Worm (Caenorhabditis elegans) whole organism, young adult: ENCODE results near the gene madf-4.

Experiments
- F23B12.7 ChIP-seq: sonication (generic microtip); optimal IDR thresholded peaks from 2 replicates; lab custom pipeline; 2017; ENCODE audit warnings: missing genetic modification characterization, mild to moderate bottlenecking, missing compliant biosample characterization, antibody characterized with exemption, moderate library complexity; ENCODE audit not compliant: insufficient read depth
- F37B4.10 ChIP-seq: fragments of 200-800 bp; sonication (Bioruptor generic); IDR thresholded peaks from 2 replicates; pipeline ENCODE4 v1.3.6; 2022; ENCODE audit warnings: missing genetic modification characterization, missing compliant biosample characterization
- F39B2.1 ChIP-seq: fragments of 200-800 bp; sonication (Bioruptor generic); IDR thresholded peaks from 2 replicates; pipeline ENCODE4 v1.3.6; 2022; ENCODE audit warnings: missing genetic modification reagents, missing genetic modification characterization, missing compliant biosample characterization
- T26A5.8 ChIP-seq: sonication (generic microtip); optimal IDR thresholded peaks from 2 replicates; lab custom pipeline; 2016; ENCODE audit warnings: missing genetic modification characterization, missing compliant biosample characterization
- akir-1 ChIP-seq: fragments of 200-800 bp; sonication (Bioruptor generic); optimal IDR thresholded peaks from 2 replicates; lab custom pipeline; 2018; ENCODE audit warnings: mild to moderate bottlenecking, missing genetic modification characterization, moderate library complexity, missing compliant biosample characterization
- atf-7 ChIP-seq: sonication (generic microtip); optimal IDR thresholded peaks from 2 replicates; lab custom pipeline; 2017; ENCODE audit warnings: mild to moderate bottlenecking, missing genetic modification characterization, missing compliant biosample characterization
- attf-5 ChIP-seq: fragments of 200-800 bp; sonication (Bioruptor generic); optimal IDR thresholded peaks from 2 replicates; lab custom pipeline; 2018; ENCODE audit warnings: mild to moderate bottlenecking, missing genetic modification characterization, missing compliant biosample characterization
- ceh-27 ChIP-seq: fragments of 200-800 bp; sonication (Bioruptor generic); optimal IDR thresholded peaks from 2 replicates; lab custom pipeline; 2018; ENCODE audit warnings: mild to moderate bottlenecking, missing genetic modification characterization, moderate library complexity, missing compliant biosample characterization
- ceh-58 ChIP-seq: fragments of 200-800 bp; sonication (Bioruptor generic); IDR thresholded peaks from 2 replicates; pipeline ENCODE4 v1.3.6; 2022; ENCODE audit warnings: missing genetic modification characterization, missing compliant biosample characterization
- ceh-91 ChIP-seq: fragments of 200-800 bp; sonication (Bioruptor generic); IDR thresholded peaks from 2 replicates; pipeline ENCODE4 v1.3.6; 2022; ENCODE audit warnings: missing genetic modification reagents, missing genetic modification characterization, missing compliant biosample characterization
- dox-1 ChIP-seq: fragments of 200-800 bp; sonication (Bioruptor generic); IDR thresholded peaks from 2 replicates; pipeline ENCODE4 v1.3.6; 2022; ENCODE audit warnings: missing genetic modification reagents, missing genetic modification characterization, missing compliant biosample characterization
- dpl-1 ChIP-seq: fragments of 150-350 bp; optimal IDR thresholded peaks from 2 replicates; lab custom pipeline; 2014; ENCODE audit warnings: missing biosample characterization, missing genetic modification reagents, missing genetic modification characterization
- ekl-4 ChIP-seq: fragments of 200-800 bp; sonication (Bioruptor generic); IDR thresholded peaks from 2 replicates; pipeline ENCODE4 v1.3.6; 2022; ENCODE audit warnings: missing genetic modification reagents, missing genetic modification characterization, missing compliant biosample characterization
- ets-4 ChIP-seq: fragments of 200-800 bp; sonication (Bioruptor generic); optimal IDR thresholded peaks from 2 replicates; lab custom pipeline; 2018; ENCODE audit warnings: mild to moderate bottlenecking, missing genetic modification characterization, missing compliant biosample characterization
- gei-17 ChIP-seq: fragments of 200-800 bp; sonication (Bioruptor generic); optimal IDR thresholded peaks from 2 replicates; lab custom pipeline; 2018; ENCODE audit warnings: mild to moderate bottlenecking, missing genetic modification characterization, missing compliant biosample characterization
- him-1 ChIP-seq: sonication (generic microtip); optimal IDR thresholded peaks from 2 replicates; lab custom pipeline; 2016; ENCODE audit warnings: missing genotype, missing genetic modification reagents, missing genetic modification characterization, missing compliant biosample characterization
- hlh-26 ChIP-seq: fragments of 200-800 bp; sonication (Bioruptor generic); conservative IDR thresholded peaks from 2 replicates; pipeline ENCODE4 v1.3.6; 2022; ENCODE audit warnings: missing genetic modification reagents, missing genetic modification characterization, missing compliant biosample characterization
- hmg-20 ChIP-seq: fragments of 200-800 bp; sonication (Bioruptor generic); IDR thresholded peaks from 2 replicates; pipeline ENCODE4 v1.3.6; 2022; ENCODE audit warnings: missing genetic modification reagents, missing genetic modification characterization, missing compliant biosample characterization
- hsf-1 ChIP-seq: fragments of 200-800 bp; sonication (Bioruptor generic); IDR thresholded peaks from 2 replicates; pipeline ENCODE4 v1.3.6; 2022; ENCODE audit warnings: missing genetic modification reagents, missing genetic modification characterization, missing compliant biosample characterization
- lin-26 ChIP-seq: fragments of 200-800 bp; sonication (Bioruptor generic); IDR thresholded peaks from 2 replicates; pipeline ENCODE4 v1.3.6; 2022; ENCODE audit warnings: missing genetic modification reagents, missing genetic modification characterization, missing compliant biosample characterization
- lin-40 ChIP-seq: sonication (generic microtip); optimal IDR thresholded peaks from 2 replicates; lab custom pipeline; 2016; ENCODE audit warnings: missing genetic modification characterization, mild to moderate bottlenecking, missing compliant biosample characterization, missing genotype, missing genetic modification reagents
- lir-1 ChIP-seq: fragments of 200-800 bp; sonication (Bioruptor generic); conservative IDR thresholded peaks from 2 replicates; pipeline ENCODE4 v1.3.6; 2022; ENCODE audit warnings: missing genetic modification reagents, missing genetic modification characterization, missing compliant biosample characterization
- madf-8 ChIP-seq: fragments of 200-800 bp; sonication (Bioruptor generic); conservative IDR thresholded peaks from 2 replicates; pipeline ENCODE4 v1.3.6; 2022; ENCODE audit warnings: missing genetic modification reagents, missing genetic modification characterization, missing compliant biosample characterization
- mel-28 ChIP-seq: sonication (generic microtip); optimal IDR thresholded peaks from 2 replicates; lab custom pipeline; 2016; ENCODE audit warnings: borderline replicate concordance, mild to moderate bottlenecking, missing genetic modification characterization, missing compliant biosample characterization
- pha-4 ChIP-seq: fragments of 150-350 bp; sonication (generic microtip); optimal IDR thresholded peaks from 2 replicates; lab custom pipeline; 2014; ENCODE audit warnings: missing biosample characterization, missing genetic modification reagents, missing genetic modification characterization
- rec-8 ChIP-seq, 2 experiments: sonication (generic microtip); optimal IDR thresholded peaks; 2 replicates each; lab custom pipeline; 2016; ENCODE audit warnings: mild to moderate bottlenecking in 2 of 2, missing genetic modification characterization in 2 of 2, missing genetic modification reagents in 2 of 2, missing genotype in 2 of 2, missing biosample characterization in 1 of 2, missing compliant biosample characterization in 1 of 2, moderate library complexity in 1 of 2
- sea-2 ChIP-seq: fragments of 200-800 bp; sonication (Bioruptor generic); IDR thresholded peaks from 2 replicates; pipeline ENCODE4 v1.3.6; 2022; ENCODE audit warnings: missing genetic modification characterization, missing compliant biosample characterization
- snpc-1.1 ChIP-seq: sonication (generic microtip); optimal IDR thresholded peaks from 2 replicates; lab custom pipeline; 2017; ENCODE audit warnings: missing genetic modification characterization, mild to moderate bottlenecking, missing compliant biosample characterization, antibody characterized with exemption, moderate library complexity, missing genotype, missing genetic modification reagents; ENCODE audit not compliant: insufficient read depth
- snpc-3.4 ChIP-seq: sonication (generic microtip); optimal IDR thresholded peaks from 2 replicates; lab custom pipeline; 2017; ENCODE audit warnings: missing genetic modification characterization, mild to moderate bottlenecking, missing compliant biosample characterization, antibody characterized with exemption, moderate library complexity, missing genotype, missing genetic modification reagents
- tbp1 ChIP-seq: fragments of 200-800 bp; sonication (Bioruptor generic); optimal IDR thresholded peaks from 2 replicates; lab custom pipeline; 2018; ENCODE audit warnings: mild to moderate bottlenecking, missing genetic modification characterization, missing compliant biosample characterization
- tbx-9 ChIP-seq: sonication (generic microtip); optimal IDR thresholded peaks from 2 replicates; lab custom pipeline; 2016; ENCODE audit warnings: borderline replicate concordance, missing genetic modification characterization, inconsistent platforms, missing compliant biosample characterization
- unc-62 ChIP-seq: fragments of 150-350 bp; optimal IDR thresholded peaks from 2 replicates; lab custom pipeline; 2014; ENCODE audit warnings: missing biosample characterization, missing genetic modification reagents, missing genetic modification characterization
- xnd-1 ChIP-seq: sonication (generic microtip); optimal IDR thresholded peaks from 2 replicates; lab custom pipeline; 2016; ENCODE audit warnings: missing genotype, missing genetic modification reagents, missing genetic modification characterization, missing compliant biosample characterization
- zim-3 ChIP-seq: sonication (generic microtip); optimal IDR thresholded peaks from 2 replicates; lab custom pipeline; 2017; ENCODE audit warnings: mild to moderate bottlenecking, missing genetic modification characterization, moderate library complexity, missing compliant biosample characterization
- ztf-25 ChIP-seq: fragments of 200-800 bp; sonication (Bioruptor generic); IDR thresholded peaks from 2 replicates; pipeline ENCODE4 v1.3.6; 2022; ENCODE audit warnings: missing genetic modification reagents, missing genetic modification characterization, missing compliant biosample characterization
- ztf-28 ChIP-seq: fragments of 200-800 bp; sonication (Bioruptor generic); IDR thresholded peaks from 2 replicates; pipeline ENCODE4 v1.3.6; 2022; ENCODE audit warnings: missing genetic modification reagents, missing genetic modification characterization, missing compliant biosample characterization
- ztf-6 ChIP-seq: fragments of 200-800 bp; sonication (Bioruptor generic); IDR thresholded peaks from 2 replicates; pipeline ENCODE4 v1.3.6; 2022; ENCODE audit warnings: missing genetic modification reagents, missing genetic modification characterization, missing compliant biosample characterization

The madf-4 gene

DNA sequence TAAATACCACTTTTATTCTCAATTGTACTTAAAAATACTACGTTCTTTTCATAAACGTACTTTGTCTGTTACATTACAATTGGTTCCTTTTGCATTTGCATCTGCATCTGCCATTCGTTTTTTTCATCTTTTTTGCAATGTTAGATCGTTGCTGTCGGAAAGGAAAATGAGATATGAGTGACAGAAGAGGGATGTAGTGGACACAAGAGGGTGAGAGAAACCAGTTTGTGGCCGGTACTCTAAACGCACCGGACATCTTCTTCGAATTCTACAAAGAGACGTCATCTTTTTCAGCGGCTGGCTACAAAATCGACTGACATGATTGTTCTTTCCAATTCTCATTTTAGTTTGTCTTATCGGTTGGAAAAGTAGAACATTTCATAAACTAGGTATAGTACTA, 40.4 kb upstream of the madf-4 start:
- TF ChIP-seq hsf-1 (GFP tag; lab: Robert Waterston, UW) (no peak), ceh-27 (GFP tag; lab: Kevin White, UChicago) (peak; percentile 13)

DNA sequence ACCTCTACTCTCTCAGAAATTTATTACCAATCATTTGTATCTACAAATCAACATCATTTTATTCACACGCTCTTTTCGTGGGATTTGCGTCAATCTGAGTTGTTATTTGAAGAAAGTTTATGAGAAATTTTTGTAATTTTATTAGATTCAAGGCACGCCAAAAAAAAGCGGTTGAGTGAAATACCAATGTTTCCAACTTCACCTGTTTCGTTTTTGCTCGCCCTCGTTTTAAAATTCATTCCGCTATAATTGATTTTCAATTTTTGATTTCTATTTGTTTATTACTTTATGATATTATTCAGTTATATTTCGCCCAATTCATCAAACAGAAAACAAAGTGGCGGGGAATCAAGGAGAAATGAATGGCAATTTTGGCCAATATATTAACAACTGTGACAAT, 38.5 kb upstream of the madf-4 start, which contains the start of gene K08H10.10:
Gene K08H10.10, plus strand, starts transcription at position 301 of the 400 bp plus-strand sequence.
- TF ChIP-seq madf-8 (no peak), hlh-26 (GFP tag; lab: Robert Waterston, UW) (no peak), ztf-6 (no peak), zim-3 (no peak), sea-2 (GFP tag; lab: Robert Waterston, UW) (no peak)
- TF ChIP-seq, all 124 proteins: peak for 0

DNA sequence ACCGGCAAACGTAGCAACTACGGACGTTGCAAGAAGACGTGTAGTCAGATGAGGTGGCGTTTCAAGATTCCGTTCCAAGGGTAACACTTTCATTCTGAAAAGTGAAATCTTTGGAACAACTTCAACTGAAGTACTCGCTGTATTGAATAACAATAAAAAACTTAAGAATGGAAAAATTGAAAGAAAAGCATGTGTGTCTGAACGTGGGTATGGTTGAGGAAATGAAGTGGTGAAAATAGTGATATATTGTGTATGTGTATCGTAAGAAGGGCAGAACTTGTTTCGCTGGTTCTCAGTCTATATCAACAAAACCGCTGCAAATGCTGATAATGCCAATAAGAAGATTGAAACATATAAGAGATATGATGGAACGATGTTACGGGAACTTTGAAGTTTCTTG, 33.5 kb upstream of the madf-4 start, which contains the start of gene K08H10.6:
Gene K08H10.6, minus strand, starts transcription at position 101 of the 400 bp plus-strand sequence.
- TF ChIP-seq hlh-26 (GFP tag; lab: Robert Waterston, UW) (no peak), snpc-3.4 (tag; lab: Kevin White, UChicago) (no peak), rec-8 (tag; optimal IDR thresholded peaks at IDR 0.05; lab: Kevin White, UChicago) (no peak)

DNA sequence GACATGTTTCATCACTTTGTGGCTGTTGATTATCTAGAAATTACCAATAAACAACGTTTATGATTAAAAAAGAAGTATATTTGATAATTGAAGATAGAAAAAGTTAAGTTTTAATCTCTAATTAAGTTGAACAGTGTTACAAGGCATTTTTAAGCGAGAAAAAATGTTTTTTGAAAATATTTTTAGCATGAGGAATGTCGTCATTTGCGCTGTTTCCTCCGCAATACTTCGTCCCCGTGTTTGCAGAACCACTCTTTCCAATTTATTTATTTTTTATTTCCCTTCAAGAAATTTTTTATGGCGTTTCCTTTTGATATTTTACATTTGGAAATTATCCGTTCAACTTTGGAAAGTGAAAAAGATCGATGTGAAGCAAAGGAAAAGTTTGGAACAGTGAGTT, 29.3 kb upstream of the madf-4 start, which contains the start of the genes rde-1 and trpp-6:
Gene rde-1, minus strand, starts transcription at position 33 of the 400 bp plus-strand sequence.
Gene trpp-6, plus strand, starts transcription at position 286 of the 400 bp plus-strand sequence.
- TF ChIP-seq him-1 (tag; lab: Kevin White, UChicago) (no peak), ztf-6 (no peak), ztf-25 (GFP tag; lab: Robert Waterston, UW) (no peak), ceh-58 (GFP tag; lab: Robert Waterston, UW) (no peak)
- TF ChIP-seq, all 124 proteins: peak for 0

DNA sequence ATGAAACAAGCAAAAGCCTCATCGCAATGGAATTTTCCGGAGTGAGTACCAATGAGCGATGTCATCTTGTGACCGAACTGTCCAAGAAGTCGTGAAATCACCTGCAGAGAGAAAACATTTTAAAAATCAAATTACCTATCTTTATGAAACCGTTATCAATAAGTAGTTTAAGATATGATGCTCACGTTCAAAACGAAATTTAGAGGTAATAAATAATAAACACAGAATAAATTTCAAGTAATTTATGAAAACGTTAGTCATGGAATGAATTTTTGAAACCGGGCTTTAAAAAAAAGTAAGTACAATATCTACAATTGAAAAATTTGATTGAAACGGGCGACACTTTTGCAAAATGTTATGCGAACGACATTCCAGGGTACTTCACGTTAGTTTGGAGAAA, 25.4 kb upstream of the madf-4 start, which contains the start of gene C27H6.8:
Gene C27H6.8, minus strand, starts transcription at position 101 of the 400 bp plus-strand sequence.
- TF ChIP-seq T26A5.8 (tag; lab: Kevin White, UChicago) (no peak), akir-1 (GFP tag; lab: Kevin White, UChicago) (no peak), attf-5 (GFP tag; lab: Kevin White, UChicago) (no peak), ztf-6 (no peak), dox-1 (no peak), lin-40 (tag; lab: Kevin White, UChicago) (no peak), hmg-20 (no peak), pha-4 (tag; lab: Kevin White, UChicago) (no peak), lin-26 (GFP tag; lab: Robert Waterston, UW) (no peak), snpc-1.1 (tag; lab: Kevin White, UChicago) (no peak), xnd-1 (tag; lab: Kevin White, UChicago) (no peak), sea-2 (GFP tag; lab: Robert Waterston, UW) (no peak), gei-17 (GFP tag; lab: Kevin White, UChicago) (no peak), ztf-28 (no peak), F23B12.7 (tag; lab: Kevin White, UChicago) (no peak), dpl-1 (GFP tag; lab: Kevin White, UChicago) (no peak), tbp1 (no peak)
- TF ChIP-seq, all 124 proteins: peak for 0

DNA sequence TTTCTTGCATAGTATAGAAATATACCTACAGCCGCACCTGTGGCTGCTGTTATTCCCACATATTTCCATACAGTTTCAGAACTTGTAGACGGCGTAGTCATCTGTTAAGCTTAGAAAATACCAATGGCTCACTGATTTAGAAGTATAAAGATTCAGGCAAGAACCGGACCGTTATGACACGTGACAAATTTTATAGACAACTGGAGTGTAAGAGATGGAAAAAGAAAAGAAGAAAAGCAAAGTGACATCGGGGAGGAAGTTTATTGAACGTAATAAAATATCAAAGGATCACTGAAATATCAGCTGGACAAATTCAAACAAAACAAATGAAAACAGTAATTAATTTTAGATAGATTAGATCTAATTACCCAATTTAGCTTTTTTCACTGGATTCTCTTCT, 23.9 kb upstream of the madf-4 start, which contains the start of gene rmd-2:
Gene rmd-2, minus strand, starts transcription at position 101 of the 400 bp plus-strand sequence.
- TF ChIP-seq unc-62 (GFP tag; lab: Kevin White, UChicago) (no peak), ekl-4 (GFP tag; lab: Robert Waterston, UW) (no peak), F39B2.1 (no peak), tbx-9 (tag; lab: Kevin White, UChicago) (no peak), lin-26 (GFP tag; lab: Robert Waterston, UW) (no peak), hmg-20 (no peak), ceh-91 (GFP tag; lab: Robert Waterston, UW) (no peak), F37B4.10 (GFP tag; lab: Robert Waterston, UW) (no peak), lir-1 (GFP tag; lab: Robert Waterston, UW) (no peak), mel-28 (tag; lab: Kevin White, UChicago) (no peak), ets-4 (GFP tag; lab: Kevin White, UChicago) (no peak), atf-7 (tag; lab: Kevin White, UChicago) (no peak), akir-1 (GFP tag; lab: Kevin White, UChicago) (no peak)
